Worm (Caenorhabditis elegans) whole organism, late embryonic: ENCODE results near the gene ugt-8.

Source experiments
- C08G9.2 ChIP-seq: sonication (generic microtip); optimal IDR thresholded peaks from 2 replicates; lab custom pipeline; 2016; ENCODE audit warnings: mild to moderate bottlenecking, missing genetic modification characterization, moderate library complexity, missing compliant biosample characterization
- K09A11.1 ChIP-seq: sonication (generic microtip); optimal IDR thresholded peaks from 2 replicates; lab custom pipeline; 2017; ENCODE audit warnings: antibody characterized with exemption, mild to moderate bottlenecking, missing genetic modification characterization, missing compliant biosample characterization; ENCODE audit not compliant: insufficient read depth
- T23F11.4 ChIP-seq: fragments of 200-800 bp; sonication (Bioruptor generic); optimal IDR thresholded peaks from 2 replicates; lab custom pipeline; 2018; ENCODE audit warnings: mild to moderate bottlenecking, missing genetic modification characterization, missing compliant biosample characterization
- ahr-1 ChIP-seq: sonication (generic microtip); optimal IDR thresholded peaks from 2 replicates; lab custom pipeline; 2016; ENCODE audit warnings: missing genetic modification characterization, missing compliant biosample characterization
- ceh-14 ChIP-seq: sonication (generic microtip); optimal IDR thresholded peaks from 2 replicates; lab custom pipeline; 2016; ENCODE audit warnings: missing genotype, missing genetic modification characterization, missing compliant biosample characterization
- ceh-18 ChIP-seq: sonication (generic microtip); optimal IDR thresholded peaks from 2 replicates; lab custom pipeline; 2016; ENCODE audit warnings: missing genetic modification characterization, missing compliant biosample characterization
- ceh-19 ChIP-seq: fragments of 200-800 bp; sonication (Bioruptor generic); optimal IDR thresholded peaks from 2 replicates; lab custom pipeline; 2018; ENCODE audit warnings: mild to moderate bottlenecking, missing genetic modification characterization, missing compliant biosample characterization
- ceh-22 ChIP-seq: sonication (generic microtip); optimal IDR thresholded peaks from 2 replicates; lab custom pipeline; 2017; ENCODE audit warnings: missing biosample characterization, missing genetic modification characterization
- ceh-24 ChIP-seq: sonication (generic microtip); optimal IDR thresholded peaks from 2 replicates; lab custom pipeline; 2016; ENCODE audit warnings: mild to moderate bottlenecking, missing genetic modification characterization, missing compliant biosample characterization
- ceh-30 ChIP-seq: fragments of 150-350 bp; optimal IDR thresholded peaks from 2 replicates; lab custom pipeline; 2014; ENCODE audit warnings: missing biosample characterization, missing genetic modification characterization
- ceh-31 ChIP-seq: sonication (generic microtip); optimal IDR thresholded peaks from 2 replicates; lab custom pipeline; 2016; ENCODE audit warnings: missing genetic modification characterization, missing compliant biosample characterization
- ceh-34 ChIP-seq: sonication (generic microtip); optimal IDR thresholded peaks from 2 replicates; lab custom pipeline; 2016; ENCODE audit warnings: mild to moderate bottlenecking, missing genetic modification characterization, missing compliant biosample characterization
- ceh-45 ChIP-seq: fragments of 200-800 bp; sonication (Bioruptor generic); IDR thresholded peaks from 2 replicates; pipeline ENCODE4 v1.3.6; 2022; ENCODE audit warnings: missing genetic modification reagents, missing genetic modification characterization, missing compliant biosample characterization
- ceh-9 ChIP-seq: sonication (generic microtip); optimal IDR thresholded peaks from 2 replicates; lab custom pipeline; 2016; ENCODE audit warnings: mild to moderate bottlenecking, missing genetic modification characterization, inconsistent platforms, missing compliant biosample characterization
- che-1 ChIP-seq: sonication (generic microtip); optimal IDR thresholded peaks from 2 replicates; lab custom pipeline; 2016; ENCODE audit warnings: mild to moderate bottlenecking, missing genetic modification characterization, missing compliant biosample characterization
- dmd-4 ChIP-seq: sonication (generic microtip); optimal IDR thresholded peaks from 2 replicates; lab custom pipeline; 2016; ENCODE audit warnings: borderline replicate concordance, missing genetic modification characterization, missing compliant biosample characterization
- ets-4 ChIP-seq: sonication (generic microtip); optimal IDR thresholded peaks from 2 replicates; lab custom pipeline; 2016; ENCODE audit warnings: missing genetic modification characterization, missing compliant biosample characterization
- fax-1 ChIP-seq: sonication (generic microtip); optimal IDR thresholded peaks from 2 replicates; lab custom pipeline; 2016; ENCODE audit warnings: missing genotype, missing genetic modification characterization, missing compliant biosample characterization
- fkh-6 ChIP-seq: sonication (generic microtip); optimal IDR thresholded peaks from 2 replicates; lab custom pipeline; 2016; ENCODE audit warnings: missing genetic modification characterization, missing compliant biosample characterization
- hlh-8 ChIP-seq: sonication (generic microtip); optimal IDR thresholded peaks from 2 replicates; lab custom pipeline; 2016; ENCODE audit warnings: missing genotype, missing genetic modification characterization, missing compliant biosample characterization
- lim-6 ChIP-seq: sonication (generic microtip); optimal IDR thresholded peaks from 2 replicates; lab custom pipeline; 2016; ENCODE audit warnings: missing genetic modification characterization, missing compliant biosample characterization
- mec-3 ChIP-seq: sonication (generic microtip); optimal IDR thresholded peaks from 2 replicates; lab custom pipeline; 2016; ENCODE audit warnings: borderline replicate concordance, missing genetic modification characterization, missing compliant biosample characterization
- nhr-11 ChIP-seq: fragments of 150-350 bp; optimal IDR thresholded peaks from 2 replicates; lab custom pipeline; 2014; ENCODE audit warnings: missing biosample characterization, missing genetic modification characterization
- nhr-232 ChIP-seq: sonication (generic microtip); optimal IDR thresholded peaks from 2 replicates; lab custom pipeline; 2016; ENCODE audit warnings: missing genetic modification characterization, missing compliant biosample characterization
- npax-4 ChIP-seq: sonication (generic microtip); optimal IDR thresholded peaks from 2 replicates; lab custom pipeline; 2016; ENCODE audit warnings: missing genetic modification characterization, missing compliant biosample characterization
- pat-9 ChIP-seq: fragments of 200-800 bp; sonication (Bioruptor generic); optimal IDR thresholded peaks from 2 replicates; lab custom pipeline; 2018; ENCODE audit warnings: mild to moderate bottlenecking, missing genetic modification characterization, moderate library complexity, missing compliant biosample characterization
- pax-1 ChIP-seq: fragments of 150-350 bp; optimal IDR thresholded peaks from 2 replicates; lab custom pipeline; 2014; ENCODE audit warnings: missing biosample characterization, missing genetic modification characterization
- pha-4 ChIP-seq: fragments of 150-350 bp; optimal IDR thresholded peaks from 2 replicates; lab custom pipeline; 2018; ENCODE audit warnings: missing biosample characterization, missing genetic modification reagents, missing genetic modification characterization
- pros-1 ChIP-seq: fragments of 150-350 bp; optimal IDR thresholded peaks from 2 replicates; lab custom pipeline; 2014; ENCODE audit warnings: missing biosample characterization, missing genetic modification reagents, missing genetic modification characterization
- sdc-2 ChIP-seq: sonication (generic microtip); optimal IDR thresholded peaks from 2 replicates; lab custom pipeline; 2016; ENCODE audit warnings: missing genotype, missing genetic modification characterization, missing compliant biosample characterization
- syd-9 ChIP-seq: sonication (generic microtip); optimal IDR thresholded peaks from 2 replicates; lab custom pipeline; 2016; ENCODE audit warnings: mild to moderate bottlenecking, missing genetic modification characterization, moderate library complexity, missing compliant biosample characterization
- tbx-7 ChIP-seq: sonication (generic microtip); optimal IDR thresholded peaks from 2 replicates; lab custom pipeline; 2016; ENCODE audit warnings: missing genotype, missing genetic modification characterization, missing compliant biosample characterization
- ttx-3 ChIP-seq: sonication (generic microtip); optimal IDR thresholded peaks from 2 replicates; lab custom pipeline; 2016; ENCODE audit warnings: missing genetic modification reagents, missing genetic modification characterization, missing compliant biosample characterization
- unc-3 ChIP-seq, 2 experiments: fragments of 200-800 bp in 1 of 2; sonication (Bioruptor generic) in 1 of 2; sonication (generic microtip) in 1 of 2; conservative IDR thresholded peaks in 1 of 2; optimal IDR thresholded peaks in 1 of 2; 2 replicates each; pipeline versions ENCODE4 v1.3.6 to Lab custom; 2016 to 2022; ENCODE audit warnings: missing compliant biosample characterization in 2 of 2, missing genetic modification characterization in 2 of 2, missing genetic modification reagents in 1 of 2
- unc-42 ChIP-seq: sonication (generic microtip); optimal IDR thresholded peaks from 2 replicates; lab custom pipeline; 2016; ENCODE audit warnings: missing genotype, missing genetic modification characterization, missing compliant biosample characterization
- unc-55 ChIP-seq: sonication (generic microtip); optimal IDR thresholded peaks from 2 replicates; lab custom pipeline; 2017; ENCODE audit warnings: missing biosample characterization, missing genetic modification reagents, missing genetic modification characterization
- zip-5 ChIP-seq: sonication (generic microtip); optimal IDR thresholded peaks from 2 replicates; lab custom pipeline; 2016; ENCODE audit warnings: missing genetic modification characterization, missing compliant biosample characterization
- ztf-16 ChIP-seq: sonication (generic microtip); optimal IDR thresholded peaks from 2 replicates; lab custom pipeline; 2017; ENCODE audit warnings: missing genetic modification characterization, missing compliant biosample characterization

Gene ugt-8

DNA sequence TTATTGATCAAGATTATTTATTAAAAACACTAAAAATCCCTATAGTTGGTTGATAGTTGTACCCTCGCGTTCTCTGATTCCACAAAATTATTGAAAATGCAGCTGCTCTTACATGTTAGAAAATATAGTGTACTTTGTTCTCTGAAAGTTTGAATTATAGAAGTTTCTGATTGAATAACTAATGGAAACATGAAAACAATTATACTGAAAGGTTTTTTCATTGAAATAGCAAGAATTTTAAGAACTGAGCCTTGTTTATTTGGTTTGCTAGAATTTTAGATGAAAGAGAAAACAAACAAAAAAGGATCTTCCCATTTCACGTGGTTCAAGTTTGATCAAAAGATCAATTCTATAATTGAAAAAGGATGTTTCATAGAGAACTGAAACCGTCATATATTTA is 36.2 kb upstream of the ugt-8 start:
- no peak for TF ChIP-seq ceh-22 (tag; lab: Kevin White, UChicago)
- TF ChIP-seq ceh-24 (tag; lab: Kevin White, UChicago) = no peak
- TF ChIP-seq lim-6 (tag; lab: Kevin White, UChicago) = no peak
- TF ChIP-seq zip-5 (tag; lab: Kevin White, UChicago) = no peak

DNA sequence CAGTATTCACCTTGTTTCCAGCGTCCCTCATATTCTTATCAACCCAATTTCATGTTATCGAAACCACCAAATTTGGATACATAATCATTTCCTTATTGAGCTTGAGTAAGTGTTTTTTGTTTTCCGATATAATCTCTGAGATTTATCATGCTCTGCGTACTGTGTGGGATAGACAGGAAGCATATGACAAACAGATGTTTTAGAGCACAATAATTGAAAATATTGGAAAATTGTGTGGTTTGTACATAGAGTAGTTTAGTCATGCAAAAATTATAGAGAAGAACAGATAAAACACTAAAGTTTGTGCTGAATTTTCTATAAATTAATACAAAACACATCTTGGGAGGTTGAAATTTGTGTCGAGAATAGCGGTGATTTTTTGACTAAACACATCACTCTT is 35.0 kb upstream of the ugt-8 start:
- no peak for TF ChIP-seq ceh-9
- TF ChIP-seq ceh-31 (tag; lab: Kevin White, UChicago) = no peak
- no peak for TF ChIP-seq pros-1 (tag; lab: Kevin White, UChicago)
- no peak for TF ChIP-seq che-1 (tag; lab: Kevin White, UChicago)
- TF ChIP-seq npax-4 = no peak
- TF ChIP-seq hlh-8 = no peak
- no peak for TF ChIP-seq unc-55
- no peak for TF ChIP-seq C08G9.2 (tag; lab: Kevin White, UChicago)
- TF ChIP-seq unc-42 (tag; lab: Kevin White, UChicago) = no peak
- TF ChIP-seq sdc-2 (tag; lab: Kevin White, UChicago) = no peak
- TF ChIP-seq ztf-16 (tag; lab: Kevin White, UChicago) = no peak
- no peak for TF ChIP-seq pax-1 (tag; lab: Kevin White, UChicago)
- no peak for TF ChIP-seq T23F11.4
- TF ChIP-seq ets-4 (tag; lab: Kevin White, UChicago) = no peak
- no peak for TF ChIP-seq pat-9 (tag; lab: Kevin White, UChicago)
- TF ChIP-seq unc-3 (GFP tag; conservative IDR thresholded peaks at IDR 0.05; lab: Robert Waterston, UW) = no peak
- no peak for TF ChIP-seq unc-3 (tag; optimal IDR thresholded peaks at IDR 0.05; lab: Kevin White, UChicago)
- no peak for TF ChIP-seq tbx-7 (tag; lab: Kevin White, UChicago)
- TF ChIP-seq nhr-11 (tag; lab: Kevin White, UChicago) = no peak
- no peak for TF ChIP-seq nhr-232 (tag; lab: Kevin White, UChicago)
- TF ChIP-seq ceh-19 (GFP tag; lab: Kevin White, UChicago) = no peak

DNA sequence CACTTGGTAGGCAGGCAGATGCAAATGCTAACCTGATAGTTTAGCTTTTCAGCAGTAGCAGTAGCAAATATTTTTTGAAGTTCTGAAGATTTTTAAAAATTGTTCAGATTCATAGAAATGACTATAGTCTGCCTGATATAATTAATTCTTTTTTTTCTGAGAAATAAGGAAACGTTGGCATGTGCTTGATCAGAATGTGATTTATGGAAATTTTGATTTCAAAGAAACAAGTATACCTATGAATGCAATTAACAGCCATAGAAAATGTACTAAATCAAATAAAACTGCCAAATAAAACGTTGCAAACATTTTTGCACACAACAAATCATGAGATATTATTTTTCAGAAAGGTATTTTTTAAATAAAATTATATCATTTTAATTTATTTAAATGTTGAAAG is 33.1 kb upstream of the ugt-8 start:
- no peak for TF ChIP-seq pax-1 (tag; lab: Kevin White, UChicago)
- TF ChIP-seq zip-5 (tag; lab: Kevin White, UChicago) = no peak
- TF ChIP-seq fax-1 (tag; lab: Kevin White, UChicago) = no peak
- no peak for TF ChIP-seq pha-4 (tag; lab: Kevin White, UChicago)
- TF ChIP-seq ttx-3 (tag; lab: Kevin White, UChicago) = no peak
- TF ChIP-seq pros-1 (tag; lab: Kevin White, UChicago) = no peak
- TF ChIP-seq ztf-16 (tag; lab: Kevin White, UChicago) = no peak
- TF ChIP-seq nhr-232 (tag; lab: Kevin White, UChicago) = no peak
- TF ChIP-seq lim-6 (tag; lab: Kevin White, UChicago) = no peak

- no peak for TF ChIP-seq ceh-45 (GFP tag; lab: Robert Waterston, UW)
These were observed 31.7 kb upstream of the ugt-8 start, which contains the start of gene srd-33 for ce11 chrV:4871992-4872391. Gene srd-33 (plus strand): TSS chrV:4872292.

DNA sequence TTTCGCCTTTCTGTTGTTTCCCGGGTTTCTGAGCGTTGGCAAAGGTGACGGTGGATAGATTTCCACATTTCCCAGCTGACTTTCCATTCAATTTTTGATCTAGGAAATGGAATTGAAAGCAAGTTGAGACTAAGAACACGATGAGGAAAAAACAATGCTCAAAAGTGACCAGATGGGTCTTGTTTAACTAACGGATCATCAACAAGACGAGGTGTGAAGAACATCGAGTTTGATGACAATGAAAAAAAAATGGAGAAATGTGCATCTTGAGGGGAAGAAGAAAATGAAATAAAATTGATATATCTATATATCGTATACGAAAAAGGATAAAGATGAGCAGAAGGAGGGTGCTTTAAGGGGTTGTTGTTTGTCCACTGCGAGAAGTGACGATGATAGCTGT is 26.1 kb upstream of the ugt-8 start, which contains the start of gene T19H12.6:
TSS of gene T19H12.6 (minus strand) at position 101 of the 400 bp plus-strand sequence.
- TF ChIP-seq che-1 (tag; lab: Kevin White, UChicago) = no peak
- no peak for TF ChIP-seq dmd-4
- no peak for TF ChIP-seq T23F11.4
- no peak for TF ChIP-seq ceh-14 (tag; lab: Kevin White, UChicago)
- no peak for TF ChIP-seq syd-9 (tag; lab: Kevin White, UChicago)
- no peak for TF ChIP-seq ceh-30 (tag; lab: Kevin White, UChicago)
- no peak for TF ChIP-seq K09A11.1 (tag; lab: Kevin White, UChicago)
- TF ChIP-seq ceh-34 = no peak
- no peak for TF ChIP-seq ahr-1 (tag; lab: Kevin White, UChicago)
- TF ChIP-seq ceh-31 (tag; lab: Kevin White, UChicago) = no peak
- no peak for TF ChIP-seq ceh-18 (tag; lab: Kevin White, UChicago)
- TF ChIP-seq mec-3 (tag; lab: Kevin White, UChicago) = no peak
- no peak for TF ChIP-seq fkh-6 (tag; lab: Kevin White, UChicago)
- TF ChIP-seq nhr-11 (tag; lab: Kevin White, UChicago) = no peak
